Fruit fly (Drosophila melanogaster) Kc167 (cell line): Measurements from ENCODE around the gene mRpS31.

Experiments used
- Myc ChIP-seq: fragments of >200 bp; optimal IDR thresholded peaks from 2 replicates; lab custom pipeline; 2017; ENCODE audit warnings: missing external identifiers
- Sin3A ChIP-seq: fragments of >200 bp; optimal IDR thresholded peaks from 2 replicates; lab custom pipeline; 2018; ENCODE audit warnings: missing external identifiers
- h ChIP-seq: fragments of >200 bp; optimal IDR thresholded peaks from 3 replicates; lab custom pipeline; 2018; ENCODE audit warnings: missing external identifiers
- insv ChIP-seq: fragments of >200 bp; optimal IDR thresholded peaks from 3 replicates; lab custom pipeline; 2018; ENCODE audit warnings: missing external identifiers
- psq ChIP-seq: fragments of >200 bp; optimal IDR thresholded peaks from 2 replicates; lab custom pipeline; 2017; ENCODE audit warnings: missing external identifiers
- ttk ChIP-seq: sonication (Bioruptor generic); optimal IDR thresholded peaks from 2 replicates; lab custom pipeline; 2017; ENCODE audit warnings: missing external identifiers

DNA sequence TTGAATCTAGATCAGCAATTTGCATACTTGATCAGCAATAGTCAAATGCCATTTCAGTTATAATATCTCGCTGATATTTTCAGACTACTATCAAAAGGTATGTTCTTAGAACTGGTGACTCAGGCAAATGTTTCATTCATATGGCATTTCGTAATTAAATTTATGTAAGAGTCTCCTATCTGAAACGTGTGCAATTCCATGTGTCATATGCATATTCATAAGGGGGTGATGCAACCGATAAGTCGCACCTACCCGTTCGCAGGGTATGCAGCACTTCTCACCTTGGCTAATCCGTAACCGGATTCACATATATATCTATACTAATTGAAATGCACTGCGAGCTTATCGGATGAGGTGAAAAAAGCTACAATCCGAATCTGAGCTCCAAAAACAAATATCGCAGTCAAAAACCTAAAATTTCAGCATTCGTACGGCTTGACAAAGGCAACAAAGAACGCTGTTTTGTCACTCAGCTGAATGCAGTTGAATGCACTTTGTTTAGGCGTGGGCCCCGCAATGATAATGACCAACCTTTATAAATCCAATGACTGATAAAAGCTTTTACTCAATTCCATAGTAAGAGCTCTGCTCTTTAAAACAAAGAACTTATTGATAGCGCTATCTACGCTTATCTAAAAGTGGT is 32.8 kb downstream of the mRpS31 start:
- TF ChIP-seq ttk (lab: Kevin White, UChicago), result no peak
- no peak for TF ChIP-seq h (lab: Kevin White, UChicago)
- no peak for TF ChIP-seq psq (lab: Kevin White, UChicago)
- no peak for TF ChIP-seq insv
- TF ChIP-seq Myc (lab: Kevin White, UChicago), result no peak
- TF ChIP-seq Sin3A (lab: Kevin White, UChicago), result no peak
